Fruit fly (Drosophila melanogaster): ENCODE results near the gene Mco3.

- TF ChIP-seq Kr (GFP tag; optimal IDR thresholded peaks at IDR 0.05) = no peak
- TF ChIP-seq CG4424 (GFP tag; optimal IDR thresholded peaks at IDR 0.05) = no peak
- TF ChIP-seq CG2875 (GFP tag; optimal IDR thresholded peaks at IDR 0.05) = no peak
- no peak for TF ChIP-seq D (optimal IDR thresholded peaks at IDR 0.05)
- TF ChIP-seq D (GFP tag; optimal IDR thresholded peaks at IDR 0.05) = no peak
- TF ChIP-seq H2.0 (GFP tag; IDR thresholded peaks at IDR 0.05) = no peak
- no peak for TF ChIP-seq CG10543 (GFP tag; optimal IDR thresholded peaks at IDR 0.05)
- no peak for TF ChIP-seq Dek (tag; optimal IDR thresholded peaks at IDR 0.05)
- no peak for TF ChIP-seq gcm2 (GFP tag; optimal IDR thresholded peaks at IDR 0.05)
- TF ChIP-seq croc (GFP tag; conservative IDR thresholded peaks at IDR 0.05) = no peak
- no peak for TF ChIP-seq wdn (GFP tag; IDR thresholded peaks at IDR 0.05)
- no peak for TF ChIP-seq E2f1 (GFP tag; IDR thresholded peaks at IDR 0.05)
- TF ChIP-seq ssp (GFP tag; IDR thresholded peaks at IDR 0.05) = no peak
- no peak for TF ChIP-seq CG1832 (GFP tag; optimal IDR thresholded peaks at IDR 0.05)
- no peak for TF ChIP-seq CG17328 (GFP tag; IDR thresholded peaks at IDR 0.05)
Measured at dm6 chr3R:25895522-25895921, 1.8 kb upstream of the Mco3 start, which contains the start of gene Sodq.

Data from whole organism, embryonic.